Worm (Caenorhabditis elegans) whole organism, L4/young adult: Measurements from ENCODE around the gene F11C7.7.

Experiments
- W03F9.2 ChIP-seq: fragments of 150-350 bp; optimal IDR thresholded peaks from 2 replicates; lab custom pipeline; 2014; ENCODE audit warnings: missing biosample characterization, missing genetic modification characterization
- dao-5 ChIP-seq: sonication (generic microtip); optimal IDR thresholded peaks from 2 replicates; lab custom pipeline; 2016; ENCODE audit warnings: missing genotype, missing genetic modification characterization, moderate library complexity, missing compliant biosample characterization

DNA sequence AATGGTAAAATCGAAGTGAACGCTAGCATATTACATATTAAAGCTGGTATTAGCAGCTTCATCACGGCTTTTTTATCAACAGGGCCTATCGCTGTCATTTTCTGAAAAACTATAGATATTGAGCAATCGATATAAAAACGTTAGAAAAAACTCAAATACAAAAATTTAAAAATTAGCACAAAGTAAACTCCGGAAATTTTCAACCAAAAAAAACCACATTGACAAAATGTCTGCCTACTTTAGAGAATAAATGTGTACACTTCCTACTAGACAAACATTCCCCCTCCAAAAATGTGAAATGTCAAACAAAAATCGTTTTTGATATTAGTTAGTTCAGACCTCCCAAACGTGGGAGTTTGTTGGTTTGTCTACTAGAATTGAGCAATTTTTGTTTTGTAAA is 29.9 kb upstream of the F11C7.7 start, which contains the start of gene mfsd-10:
- TF ChIP-seq W03F9.2 (tag; lab: Kevin White, UChicago) (no peak), dao-5 (no peak)
